Fruit fly (Drosophila melanogaster) whole organism, embryonic: ENCODE data around the gene CG31344.

Experiments
- ATbp ChIP-seq: fragments of 200-800 bp; sonication (Bioruptor generic); optimal IDR thresholded peaks from 2 replicates; lab custom pipeline; 2017; ENCODE audit warnings: missing biosample characterization, mild to moderate bottlenecking, missing genetic modification characterization, missing genetic modification reagents
- CG1024 ChIP-seq: fragments of 200-800 bp; sonication (Bioruptor generic); IDR thresholded peaks from 2 replicates; pipeline ENCODE4 v1.3.6; 2022; ENCODE audit warnings: missing biosample characterization, missing genetic modification characterization
- CG11723 ChIP-seq: fragments of 200-800 bp; sonication (Bioruptor generic); optimal IDR thresholded peaks from 2 replicates; lab custom pipeline; 2017; ENCODE audit warnings: missing biosample characterization, mild to moderate bottlenecking, missing genetic modification characterization
- CG12299 ChIP-seq: fragments of 200-800 bp; sonication (Bioruptor generic); optimal IDR thresholded peaks from 2 replicates; lab custom pipeline; 2018; ENCODE audit warnings: missing biosample characterization, mild to moderate bottlenecking, missing genetic modification characterization
- CG1233 ChIP-seq: fragments of 200-800 bp; sonication (Bioruptor generic); optimal IDR thresholded peaks from 4 replicates; lab custom pipeline; 2018; ENCODE audit warnings: missing biosample characterization, mild to moderate bottlenecking, missing genetic modification characterization
- CG12744 ChIP-seq: fragments of 200-800 bp; sonication (Bioruptor generic); optimal IDR thresholded peaks from 2 replicates; lab custom pipeline; 2016; ENCODE audit warnings: missing biosample characterization, missing genetic modification characterization
- CG15011 ChIP-seq: fragments of 200-800 bp; sonication (Bioruptor generic); optimal IDR thresholded peaks from 3 replicates; lab custom pipeline; 2018; ENCODE audit warnings: missing biosample characterization, mild to moderate bottlenecking, missing genetic modification characterization
- CG1602 ChIP-seq: fragments of 200-800 bp; sonication (Bioruptor generic); optimal IDR thresholded peaks from 3 replicates; lab custom pipeline; 2016; ENCODE audit warnings: missing biosample characterization, missing genetic modification characterization
- CG1647 ChIP-seq: fragments of 200-800 bp; sonication (Bioruptor generic); optimal IDR thresholded peaks from 3 replicates; lab custom pipeline; 2016; ENCODE audit warnings: missing biosample characterization, missing genetic modification characterization
- CG16863 ChIP-seq: fragments of 200-800 bp; sonication (Bioruptor generic); optimal IDR thresholded peaks from 3 replicates; lab custom pipeline; 2016; ENCODE audit warnings: missing biosample characterization, missing genetic modification characterization
- CG17328 ChIP-seq: fragments of 200-800 bp; sonication (Bioruptor generic); IDR thresholded peaks from 2 replicates; pipeline ENCODE4 v1.3.6; 2022; ENCODE audit warnings: missing biosample characterization, missing genetic modification characterization
- CG17385 ChIP-seq: fragments of 200-800 bp; sonication (Bioruptor generic); optimal IDR thresholded peaks from 3 replicates; lab custom pipeline; 2018; ENCODE audit warnings: missing biosample characterization, mild to moderate bottlenecking, missing genetic modification characterization
- CG17802 ChIP-seq: fragments of 200-800 bp; sonication (Bioruptor generic); optimal IDR thresholded peaks from 2 replicates; lab custom pipeline; 2018; ENCODE audit warnings: missing biosample characterization, mild to moderate bottlenecking, missing genetic modification characterization, moderate library complexity
- CG17912 ChIP-seq: fragments of 200-800 bp; sonication (Bioruptor generic); optimal IDR thresholded peaks from 2 replicates; lab custom pipeline; 2018; ENCODE audit warnings: missing biosample characterization, mild to moderate bottlenecking, missing genetic modification characterization
- CG34224 ChIP-seq: fragments of 200-800 bp; sonication (Bioruptor generic); IDR thresholded peaks from 3 replicates; pipeline ENCODE4 v1.3.6; 2022; ENCODE audit warnings: missing biosample characterization, missing genetic modification characterization; ENCODE audit not compliant: partially characterized antibody
- CG3838 ChIP-seq: fragments of 200-800 bp; sonication (Bioruptor generic); optimal IDR thresholded peaks from 3 replicates; lab custom pipeline; 2016; ENCODE audit warnings: missing biosample characterization, missing genetic modification characterization
- CG3847 ChIP-seq: fragments of 200-800 bp; sonication (Bioruptor generic); IDR thresholded peaks from 2 replicates; pipeline ENCODE4 v1.3.6; 2022; ENCODE audit warnings: missing biosample characterization, missing genetic modification characterization
- CG7786 ChIP-seq: fragments of 200-800 bp; sonication (Bioruptor generic); optimal IDR thresholded peaks from 2 replicates; lab custom pipeline; 2016; ENCODE audit warnings: missing biosample characterization, missing genetic modification characterization
- CG7928 ChIP-seq: fragments of 200-800 bp; sonication (Bioruptor generic); optimal IDR thresholded peaks from 2 replicates; lab custom pipeline; 2017; ENCODE audit warnings: missing biosample characterization, mild to moderate bottlenecking, missing genetic modification characterization
- CG9215 ChIP-seq: fragments of 200-800 bp; sonication (Bioruptor generic); IDR thresholded peaks from 2 replicates; pipeline ENCODE4 v1.3.6; 2022; ENCODE audit warnings: missing biosample characterization, missing genetic modification characterization
- CG9609 ChIP-seq: fragments of 200-800 bp; sonication (Bioruptor generic); optimal IDR thresholded peaks from 3 replicates; lab custom pipeline; 2016; ENCODE audit warnings: missing biosample characterization, missing genetic modification characterization
- D ChIP-seq, 2 experiments: fragments of 200-800 bp in 1 of 2; fragments of >200 bp in 1 of 2; sonication (Bioruptor generic) in 1 of 2; optimal IDR thresholded peaks; 2 replicates in 1 of 2; 3 replicates in 1 of 2; lab custom pipeline; 2017; ENCODE audit warnings: mild to moderate bottlenecking in 1 of 2, missing biosample characterization in 1 of 2, missing genetic modification characterization in 1 of 2, missing genetic modification reagents in 1 of 2
- Dbx ChIP-seq: fragments of 200-800 bp; sonication (Bioruptor generic); IDR thresholded peaks from 3 replicates; pipeline ENCODE4 v1.3.6; 2022; ENCODE audit warnings: missing biosample characterization, missing genetic modification characterization
- Dfd ChIP-seq, 2 experiments: fragments of >200 bp; optimal IDR thresholded peaks; 2 replicates each; lab custom pipeline; 2017; ENCODE audit warnings: missing biosample characterization in 2 of 2, missing genetic modification characterization in 2 of 2
- Dip2 ChIP-seq: fragments of 200-800 bp; sonication (Bioruptor generic); IDR thresholded peaks from 2 replicates; pipeline ENCODE4 v1.3.6; 2022; ENCODE audit warnings: missing biosample characterization, missing genetic modification characterization
- Doc2 ChIP-seq: fragments of 200-800 bp; sonication (Bioruptor generic); IDR thresholded peaks from 2 replicates; pipeline ENCODE4 v1.3.6; 2022; ENCODE audit warnings: missing biosample characterization, missing genetic modification characterization
- Dref ChIP-seq: fragments of 200-800 bp; sonication (Bioruptor generic); IDR thresholded peaks from 2 replicates; pipeline ENCODE4 v1.3.6; 2022; ENCODE audit warnings: missing biosample characterization, missing genetic modification characterization
- GATAe ChIP-seq: fragments of 200-800 bp; sonication (Bioruptor generic); conservative IDR thresholded peaks from 2 replicates; pipeline ENCODE4 v1.3.6; 2022; ENCODE audit warnings: missing biosample characterization, missing genetic modification characterization
- Gug ChIP-seq: fragments of 200-800 bp; sonication (Bioruptor generic); IDR thresholded peaks from 4 replicates; pipeline ENCODE4 v1.3.6; 2022; ENCODE audit warnings: missing biosample characterization, missing genetic modification characterization
- HHEX ChIP-seq: fragments of 200-800 bp; sonication (Bioruptor generic); optimal IDR thresholded peaks from 3 replicates; lab custom pipeline; 2017; ENCODE audit warnings: missing biosample characterization, mild to moderate bottlenecking, missing genetic modification characterization, missing genetic modification reagents
- Hmr ChIP-seq: fragments of 200-800 bp; sonication (Bioruptor generic); optimal IDR thresholded peaks from 3 replicates; lab custom pipeline; 2017; ENCODE audit warnings: mild to moderate bottlenecking, missing biosample characterization, missing genetic modification reagents, missing genetic modification characterization
- Hmx ChIP-seq: fragments of 200-800 bp; sonication (Bioruptor generic); optimal IDR thresholded peaks from 2 replicates; lab custom pipeline; 2016; ENCODE audit warnings: missing biosample characterization, missing genetic modification characterization
- Hr51 ChIP-seq, 2 experiments: fragments of 200-800 bp; sonication (Bioruptor generic); optimal IDR thresholded peaks; 2 replicates in 1 of 2; 3 replicates in 1 of 2; lab custom pipeline; 2016 to 2018; ENCODE audit warnings: missing biosample characterization in 2 of 2, missing genetic modification characterization in 2 of 2, mild to moderate bottlenecking in 1 of 2, moderate library complexity in 1 of 2
- abd-A ChIP-seq: fragments of 200-800 bp; sonication (Bioruptor generic); optimal IDR thresholded peaks from 3 replicates; lab custom pipeline; 2019; ENCODE audit warnings: missing biosample characterization, mild to moderate bottlenecking, missing genetic modification characterization, moderate library complexity
- ash1 ChIP-seq: fragments of 200-800 bp; sonication (Bioruptor generic); optimal IDR thresholded peaks from 2 replicates; lab custom pipeline; 2018; ENCODE audit warnings: missing biosample characterization, mild to moderate bottlenecking, missing genetic modification characterization
- az2 ChIP-seq: fragments of 200-800 bp; sonication (Bioruptor generic); optimal IDR thresholded peaks from 3 replicates; lab custom pipeline; 2016; ENCODE audit warnings: missing biosample characterization, missing genetic modification characterization
- cas ChIP-seq: fragments of 200-800 bp; sonication (Bioruptor generic); IDR thresholded peaks from 2 replicates; pipeline ENCODE4 v1.3.6; 2022; ENCODE audit warnings: missing biosample characterization, missing genetic modification characterization
- cato ChIP-seq: fragments of 200-800 bp; sonication (Bioruptor generic); optimal IDR thresholded peaks from 2 replicates; lab custom pipeline; 2016; ENCODE audit warnings: missing biosample characterization, missing genetic modification characterization, borderline replicate concordance
- chn ChIP-seq: fragments of 200-800 bp; sonication (Bioruptor generic); optimal IDR thresholded peaks from 2 replicates; lab custom pipeline; 2016; ENCODE audit warnings: missing biosample characterization, missing genetic modification characterization
- fd3F ChIP-seq: fragments of 200-800 bp; sonication (Bioruptor generic); optimal IDR thresholded peaks from 2 replicates; lab custom pipeline; 2018; ENCODE audit warnings: missing biosample characterization, mild to moderate bottlenecking, missing genetic modification characterization, moderate library complexity
- fd96Cb ChIP-seq: fragments of 200-800 bp; sonication (Bioruptor generic); optimal IDR thresholded peaks from 2 replicates; lab custom pipeline; 2018; ENCODE audit warnings: missing biosample characterization, mild to moderate bottlenecking, missing genetic modification characterization, moderate library complexity
- gfzf ChIP-seq: fragments of 200-800 bp; sonication (Bioruptor generic); optimal IDR thresholded peaks from 2 replicates; lab custom pipeline; 2016; ENCODE audit warnings: missing biosample characterization, mild to moderate bottlenecking, missing genetic modification characterization, moderate library complexity
- lola ChIP-seq, 3 experiments: fragments of >200 bp in 2 of 3; fragments of 200-800 bp in 1 of 3; sonication (Bioruptor generic) in 1 of 3; optimal IDR thresholded peaks; 2 replicates each; lab custom pipeline; 2017 to 2019; ENCODE audit warnings: missing biosample characterization in 3 of 3, missing genetic modification characterization in 3 of 3, mild to moderate bottlenecking in 1 of 3, moderate library complexity in 1 of 3
- luna ChIP-seq: fragments of 200-800 bp; sonication (Bioruptor generic); optimal IDR thresholded peaks from 2 replicates; lab custom pipeline; 2016; ENCODE audit warnings: missing biosample characterization, missing genetic modification characterization
- peb ChIP-seq: fragments of 200-800 bp; sonication (Bioruptor generic); IDR thresholded peaks from 2 replicates; pipeline ENCODE4 v1.3.6; 2022; ENCODE audit warnings: missing biosample characterization, missing genetic modification characterization
- salm ChIP-seq: fragments of 200-800 bp; sonication (Bioruptor generic); optimal IDR thresholded peaks from 2 replicates; lab custom pipeline; 2018; ENCODE audit warnings: missing biosample characterization, mild to moderate bottlenecking, missing genetic modification characterization
- sens ChIP-seq: fragments of 200-800 bp; sonication (Bioruptor generic); peaks from one replicate; lab custom pipeline; 2016; ENCODE audit warnings: missing biosample characterization, missing genetic modification characterization
- tll ChIP-seq, 2 experiments: fragments of 200-800 bp in 1 of 2; fragments of >200 bp in 1 of 2; sonication (Bioruptor generic) in 1 of 2; optimal IDR thresholded peaks; 2 replicates each; lab custom pipeline; 2017 to 2019; ENCODE audit warnings: missing biosample characterization in 2 of 2, missing genetic modification characterization in 2 of 2, mild to moderate bottlenecking in 1 of 2, moderate library complexity in 1 of 2
- vnd ChIP-seq: fragments of 200-800 bp; sonication (Bioruptor generic); IDR thresholded peaks from 3 replicates; pipeline ENCODE4 v1.3.6; 2022; ENCODE audit warnings: missing biosample characterization, missing genetic modification characterization; ENCODE audit not compliant: partially characterized antibody
- wor ChIP-seq: fragments of 200-800 bp; sonication (Bioruptor generic); IDR thresholded peaks from 2 replicates; pipeline ENCODE4 v1.3.6; 2022; ENCODE audit warnings: missing biosample characterization, missing genetic modification characterization

Gene CG31344

DNA sequence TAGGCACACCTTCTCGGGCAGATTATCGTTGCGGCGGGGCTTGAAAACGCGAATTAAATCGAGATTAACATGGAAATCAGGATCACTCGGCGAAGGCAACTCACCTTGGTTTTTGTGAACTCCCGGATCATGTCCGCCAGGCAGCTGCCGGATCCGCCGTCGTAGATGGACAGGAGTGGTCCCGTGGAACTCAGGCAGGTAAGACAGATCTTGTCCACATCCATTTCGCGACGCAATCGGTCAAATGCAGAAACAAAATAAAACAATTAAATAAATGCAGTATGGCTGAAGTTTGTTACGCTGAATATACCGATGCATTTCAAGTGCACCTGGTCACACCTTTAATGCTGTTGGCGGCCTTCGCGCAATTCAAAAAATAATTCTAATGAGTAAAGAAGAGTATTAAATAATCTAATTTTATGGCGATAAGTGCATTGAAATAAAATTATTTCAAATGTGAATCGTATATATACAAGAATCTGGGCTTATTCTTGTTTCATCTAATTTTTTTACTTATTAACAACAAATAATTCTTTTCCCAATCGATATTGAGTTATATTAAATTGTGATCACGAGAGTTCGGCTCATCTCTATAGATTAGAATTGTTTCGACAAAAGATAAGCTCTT lies 11.7 kb downstream of the CG31344 start, which contains the start of the genes CG6654 and CG4210 (continued):
- TF ChIP-seq CG11723 (GFP tag; lab: Kevin White, UChicago) (no peak), CG1647 (no peak), fd96Cb (tag; lab: Kevin White, UChicago) (no peak), CG34224 (peak; percentile 77), az2 (GFP tag; lab: Kevin White, UChicago) (no peak), ATbp (GFP tag; lab: Kevin White, UChicago) (no peak), CG17912 (GFP tag; lab: Kevin White, UChicago) (no peak), CG1602 (no peak), Dbx (GFP tag; lab: Robert Waterston, UW) (0 out of 3 replicates have a peak, but pooled peaks have one; percentile 15), ash1 (GFP tag; lab: Kevin White, UChicago) (no peak), Dfd (GFP tag; optimal IDR thresholded peaks at IDR 0.05; lab: Kevin White, UChicago) (no peak), CG17328 (no peak), chn (GFP tag; lab: Kevin White, UChicago) (no peak), CG16863 (GFP tag; lab: Kevin White, UChicago) (no peak), Dref (GFP tag; lab: Robert Waterston, UW) (no peak), abd-A (tag; lab: Kevin White, UChicago) (no peak), CG7928 (GFP tag; lab: Kevin White, UChicago) (no peak), Hmx (GFP tag; lab: Kevin White, UChicago) (no peak), peb (no peak), CG3847 (GFP tag; lab: Robert Waterston, UW) (no peak), Gug (no peak), CG1233 (GFP tag; lab: Kevin White, UChicago) (no peak), fd3F (no peak), cas (GFP tag; lab: Robert Waterston, UW) (no peak), cato (GFP tag; lab: Kevin White, UChicago) (no peak), CG12744 (GFP tag; lab: Kevin White, UChicago) (no peak), CG17802 (no peak), Hmr (GFP tag; lab: Kevin White, UChicago) (no peak), CG3838 (GFP tag; lab: Kevin White, UChicago) (no peak), tll (GFP tag; optimal IDR thresholded peaks at IDR 0.05; lab: Kevin White, UChicago) (no peak), wor (GFP tag; lab: Robert Waterston, UW) (no peak), Doc2 (no peak), Dip2 (no peak), CG1024 (GFP tag; lab: Robert Waterston, UW) (no peak), gfzf (peak; percentile 86), CG15011 (GFP tag; lab: Kevin White, UChicago) (no peak), lola (GFP tag; optimal IDR thresholded peaks at IDR 0.05; lab: Kevin White, UChicago) (peak in 1 of 3 experiments; percentile 23), Hr51 (GFP tag; optimal IDR thresholded peaks at IDR 0.05; lab: Kevin White, UChicago) (no peak), HHEX (GFP tag; lab: Kevin White, UChicago) (no peak), CG9609 (GFP tag; lab: Kevin White, UChicago) (no peak), CG7786 (no peak), CG9215 (GFP tag; lab: Robert Waterston, UW) (no peak), CG12299 (no peak), GATAe (GFP tag; lab: Robert Waterston, UW) (no peak), vnd (GFP tag; lab: Robert Waterston, UW) (no peak), salm (tag; lab: Kevin White, UChicago) (no peak), luna (no peak), sens (GFP tag; lab: Kevin White, UChicago) (peak; percentile 85), D (optimal IDR thresholded peaks at IDR 0.05; lab: Kevin White, UChicago) (no peak), D (GFP tag; optimal IDR thresholded peaks at IDR 0.05; lab: Kevin White, UChicago) (no peak), CG17385 (GFP tag; lab: Kevin White, UChicago) (peak; percentile 4)
